Worm (Caenorhabditis elegans): Measurements from ENCODE around the gene R13A5.15.

The R13A5.15 gene

DNA sequence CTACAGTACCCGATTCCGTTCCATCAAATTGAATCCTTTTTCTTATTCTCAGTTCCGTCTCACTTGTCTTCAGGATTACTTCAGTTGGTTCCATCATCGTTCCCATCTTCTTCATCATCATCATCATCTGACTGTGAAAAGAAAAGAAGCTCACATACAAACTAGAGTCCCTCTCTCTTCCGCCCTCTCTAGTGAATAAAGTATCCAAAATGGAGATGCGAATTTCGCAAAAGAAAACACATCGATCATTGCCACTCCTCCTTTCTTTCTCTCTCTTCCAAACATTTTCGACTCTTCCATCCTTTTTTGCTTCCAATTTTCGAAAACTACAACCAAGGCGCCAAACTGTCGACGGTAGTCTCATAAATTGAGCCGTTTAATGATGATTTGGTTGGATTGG, 35.3 kb downstream of the R13A5.15 start:
- TF ChIP-seq W03F9.2 (tag; optimal IDR thresholded peaks at IDR 0.05) (no peak), him-1 (tag; optimal IDR thresholded peaks at IDR 0.05) (no peak), dao-5 (tag; optimal IDR thresholded peaks at IDR 0.05) (no peak)

ce11 chrIII:7550979-7551378, 37.1 kb downstream of the R13A5.15 start:
- TF ChIP-seq W03F9.2 (tag; optimal IDR thresholded peaks at IDR 0.05) (no peak), him-1 (tag; optimal IDR thresholded peaks at IDR 0.05) (no peak), dao-5 (tag; optimal IDR thresholded peaks at IDR 0.05) (no peak)

DNA sequence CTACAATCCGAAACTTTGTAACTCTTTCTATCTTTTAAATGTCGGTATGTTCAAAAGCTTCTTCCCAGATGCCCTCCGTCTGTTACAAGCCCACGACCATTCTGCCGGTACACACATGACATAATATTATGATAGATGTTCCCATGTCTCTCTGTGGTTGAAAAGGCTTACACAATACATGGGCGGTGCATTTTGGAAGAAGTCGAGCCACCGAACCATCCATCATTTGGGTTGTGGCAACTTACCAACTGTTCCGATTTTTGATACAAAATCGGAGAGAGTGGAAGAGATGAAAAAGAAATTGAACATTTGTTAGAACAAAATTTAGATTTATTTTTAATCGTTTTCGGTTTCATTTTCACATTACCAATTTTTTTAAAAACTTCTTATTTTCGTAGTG, 39.2 kb downstream of the R13A5.15 start:
- TF ChIP-seq dao-5 (tag; optimal IDR thresholded peaks at IDR 0.05) (no peak), him-1 (tag; optimal IDR thresholded peaks at IDR 0.05) (no peak), W03F9.2 (tag; optimal IDR thresholded peaks at IDR 0.05) (no peak)

DNA sequence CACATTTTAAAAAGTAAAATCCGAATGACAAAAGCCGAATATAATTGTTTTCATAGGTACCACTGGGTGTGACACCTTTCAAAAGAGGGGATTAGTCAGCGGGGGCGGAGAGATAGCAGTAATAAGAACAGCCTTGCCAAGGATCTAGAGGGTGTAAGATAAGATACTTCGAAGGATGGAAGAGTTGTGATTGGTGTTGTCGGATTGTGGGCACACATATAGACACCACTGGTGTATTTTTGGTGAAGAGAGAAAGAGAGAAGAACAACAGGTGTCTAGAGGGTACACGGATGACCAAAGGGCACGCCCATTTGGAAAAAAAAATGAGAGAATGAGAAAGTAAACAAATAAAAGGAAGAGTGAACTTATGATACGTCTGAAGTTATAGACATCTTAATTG, 42.9 kb downstream of the R13A5.15 start:
- TF ChIP-seq dao-5 (tag; optimal IDR thresholded peaks at IDR 0.05) (no peak), W03F9.2 (tag; optimal IDR thresholded peaks at IDR 0.05) (no peak), him-1 (tag; optimal IDR thresholded peaks at IDR 0.05) (no peak)

DNA sequence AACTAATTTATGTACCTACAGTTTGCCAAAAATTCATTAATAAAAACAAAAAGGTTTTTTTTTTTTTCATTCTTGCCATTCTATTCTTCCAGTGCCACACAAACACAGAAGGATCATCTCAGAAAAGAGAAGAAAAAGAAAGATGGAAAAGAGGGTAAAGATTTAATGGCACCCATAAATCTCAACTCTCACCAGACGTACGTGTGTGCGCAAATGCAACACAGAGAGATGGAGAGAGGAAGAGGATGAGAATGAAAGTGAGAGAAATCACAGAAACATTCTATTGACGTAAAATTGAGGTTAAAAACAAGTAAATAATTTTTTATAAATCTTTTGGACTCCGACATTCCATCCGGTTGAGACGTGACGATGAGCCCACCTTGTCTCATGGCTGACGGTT, 43.9 kb downstream of the R13A5.15 start:
- TF ChIP-seq W03F9.2 (tag; optimal IDR thresholded peaks at IDR 0.05), result no peak
- no peak for TF ChIP-seq him-1 (tag; optimal IDR thresholded peaks at IDR 0.05)
- TF ChIP-seq dao-5 (tag; optimal IDR thresholded peaks at IDR 0.05), result no peak

ce11 chrIII:7542037-7542436, 46.1 kb downstream of the R13A5.15 start:
- TF ChIP-seq dao-5 (tag; optimal IDR thresholded peaks at IDR 0.05) (no peak), him-1 (tag; optimal IDR thresholded peaks at IDR 0.05) (no peak), W03F9.2 (tag; optimal IDR thresholded peaks at IDR 0.05) (no peak)
